Fruit fly (Drosophila melanogaster) whole organism, embryonic: ENCODE measurements around the gene Ilp4.
A peak's percentile ranks its signal among the peaks of the same experiment; 100 is the strongest.

ENCODE experiments used
- Atf6 ChIP-seq: fragments of 200-800 bp; sonication (Bioruptor generic); IDR thresholded peaks from 2 replicates; pipeline ENCODE4 v1.3.6; 2022; ENCODE audit warnings: missing biosample characterization, missing genetic modification characterization
- Awh ChIP-seq: fragments of 200-800 bp; sonication (Bioruptor generic); IDR thresholded peaks from 2 replicates; pipeline ENCODE4, ENCODE4 v1.3.6; 2022; ENCODE audit warnings: missing biosample characterization, missing genetic modification characterization
- Bgb ChIP-seq: fragments of 200-800 bp; sonication (Bioruptor generic); IDR thresholded peaks from 2 replicates; pipeline ENCODE4 v1.3.6; 2022; ENCODE audit warnings: missing biosample characterization, missing genetic modification characterization; ENCODE audit not compliant: partially characterized antibody
- C15 ChIP-seq: fragments of 200-800 bp; sonication (Bioruptor generic); IDR thresholded peaks from 3 replicates; pipeline ENCODE4 v1.3.6; 2022; ENCODE audit warnings: missing biosample characterization, missing genetic modification characterization
- CG10543 ChIP-seq: fragments of 200-800 bp; sonication (Bioruptor generic); optimal IDR thresholded peaks from 3 replicates; lab custom pipeline; 2017; ENCODE audit warnings: missing biosample characterization, mild to moderate bottlenecking, missing genetic modification characterization, moderate library complexity
- CG10959 ChIP-seq: fragments of 200-800 bp; sonication (Bioruptor generic); IDR thresholded peaks from 2 replicates; pipeline ENCODE4 v1.3.6; 2022; ENCODE audit warnings: missing biosample characterization, missing genetic modification characterization
- CG11560 ChIP-seq: fragments of 200-800 bp; sonication (Bioruptor generic); IDR thresholded peaks from 3 replicates; pipeline ENCODE4 v1.3.6; 2022; ENCODE audit warnings: missing biosample characterization, missing genetic modification characterization
- CG12219 ChIP-seq: fragments of 200-800 bp; sonication (Bioruptor generic); optimal IDR thresholded peaks from 3 replicates; lab custom pipeline; 2018; ENCODE audit warnings: missing biosample characterization, mild to moderate bottlenecking, missing genetic modification characterization
- CG14860 ChIP-seq: fragments of 200-800 bp; sonication (Bioruptor generic); IDR thresholded peaks from 3 replicates; pipeline ENCODE4 v1.3.6; 2022; ENCODE audit warnings: missing biosample characterization, missing genetic modification characterization; ENCODE audit not compliant: partially characterized antibody
- CG1603 ChIP-seq: fragments of 200-800 bp; sonication (Bioruptor generic); optimal IDR thresholded peaks from 2 replicates; lab custom pipeline; 2019; ENCODE audit warnings: missing biosample characterization, mild to moderate bottlenecking, missing genetic modification characterization, moderate library complexity
- CG17328 ChIP-seq: fragments of 200-800 bp; sonication (Bioruptor generic); IDR thresholded peaks from 2 replicates; pipeline ENCODE4 v1.3.6; 2022; ENCODE audit warnings: missing biosample characterization, missing genetic modification characterization
- CG17359 ChIP-seq: fragments of 200-800 bp; sonication (Bioruptor generic); optimal IDR thresholded peaks from 3 replicates; lab custom pipeline; 2018; ENCODE audit warnings: missing biosample characterization, mild to moderate bottlenecking, missing genetic modification characterization, moderate library complexity
- CG31365 ChIP-seq: fragments of 200-800 bp; sonication (Bioruptor generic); optimal IDR thresholded peaks from 2 replicates; lab custom pipeline; 2018; ENCODE audit warnings: missing biosample characterization, mild to moderate bottlenecking, missing genetic modification characterization
- CG31388 ChIP-seq: fragments of 200-800 bp; sonication (Bioruptor generic); optimal IDR thresholded peaks from 2 replicates; lab custom pipeline; 2016; ENCODE audit warnings: missing biosample characterization, missing genetic modification characterization
- CG31441 ChIP-seq: fragments of 200-800 bp; sonication (Bioruptor generic); IDR thresholded peaks from 2 replicates; pipeline ENCODE4 v1.3.6; 2022; ENCODE audit warnings: missing biosample characterization, missing genetic modification characterization
- CG3163 ChIP-seq: fragments of 200-800 bp; sonication (Bioruptor generic); optimal IDR thresholded peaks from 3 replicates; lab custom pipeline; 2016; ENCODE audit warnings: missing biosample characterization, missing genetic modification characterization
- CG34376 ChIP-seq: fragments of 200-800 bp; sonication (Bioruptor generic); optimal IDR thresholded peaks from 2 replicates; lab custom pipeline; 2018; ENCODE audit warnings: missing biosample characterization, mild to moderate bottlenecking, missing genetic modification characterization
- CG8290 ChIP-seq, 3 experiments: fragments of 200-800 bp; sonication (Bioruptor generic); optimal IDR thresholded peaks; 2 replicates each; lab custom pipeline; 2016 to 2019; ENCODE audit warnings: missing biosample characterization in 3 of 3, missing genetic modification characterization in 3 of 3, mild to moderate bottlenecking in 2 of 3, moderate library complexity in 1 of 3
- CG9215 ChIP-seq: fragments of 200-800 bp; sonication (Bioruptor generic); IDR thresholded peaks from 2 replicates; pipeline ENCODE4 v1.3.6; 2022; ENCODE audit warnings: missing biosample characterization, missing genetic modification characterization
- CTCF ChIP-seq: fragments of 200-800 bp; sonication (Bioruptor generic); optimal IDR thresholded peaks from 2 replicates; lab custom pipeline; 2017; ENCODE audit warnings: missing biosample characterization, mild to moderate bottlenecking, missing genetic modification characterization, moderate library complexity
- Dbx ChIP-seq: fragments of 200-800 bp; sonication (Bioruptor generic); IDR thresholded peaks from 3 replicates; pipeline ENCODE4 v1.3.6; 2022; ENCODE audit warnings: missing biosample characterization, missing genetic modification characterization
- Dp ChIP-seq: fragments of 200-800 bp; sonication (Bioruptor generic); optimal IDR thresholded peaks from 2 replicates; lab custom pipeline; 2018; ENCODE audit warnings: missing biosample characterization, mild to moderate bottlenecking, missing genetic modification characterization, moderate library complexity
- Ets97D ChIP-seq: fragments of 200-800 bp; sonication (Bioruptor generic); optimal IDR thresholded peaks from 3 replicates; lab custom pipeline; 2016; ENCODE audit warnings: missing biosample characterization, missing genetic modification characterization
- Fer1 ChIP-seq: fragments of 200-800 bp; sonication (Bioruptor generic); optimal IDR thresholded peaks from 2 replicates; lab custom pipeline; 2017; ENCODE audit warnings: missing biosample characterization, mild to moderate bottlenecking, missing genetic modification characterization
- Hey ChIP-seq: fragments of 200-800 bp; sonication (Bioruptor generic); optimal IDR thresholded peaks from 3 replicates; lab custom pipeline; 2018; ENCODE audit warnings: missing biosample characterization, mild to moderate bottlenecking, missing genetic modification characterization
- Hr39 ChIP-seq: fragments of >200 bp; optimal IDR thresholded peaks from 2 replicates; lab custom pipeline; 2017
- Meics ChIP-seq: fragments of 200-800 bp; sonication (Bioruptor generic); optimal IDR thresholded peaks from 2 replicates; lab custom pipeline; 2017; ENCODE audit warnings: missing biosample characterization, mild to moderate bottlenecking, missing genetic modification characterization
- Mes4 ChIP-seq: fragments of 200-800 bp; sonication (Bioruptor generic); optimal IDR thresholded peaks from 2 replicates; lab custom pipeline; 2016; ENCODE audit warnings: missing biosample characterization, missing genetic modification characterization
- PHDP ChIP-seq: fragments of 200-800 bp; sonication (Bioruptor generic); optimal IDR thresholded peaks from 3 replicates; lab custom pipeline; 2018; ENCODE audit warnings: missing biosample characterization, mild to moderate bottlenecking, missing genetic modification characterization, moderate library complexity
- Pdp1 ChIP-seq, 2 experiments: fragments of 200-800 bp; sonication (Bioruptor generic); optimal IDR thresholded peaks; 3 replicates each; lab custom pipeline; 2016; ENCODE audit warnings: missing biosample characterization in 2 of 2, missing genetic modification characterization in 2 of 2, mild to moderate bottlenecking in 1 of 2, moderate library complexity in 1 of 2
- Side ChIP-seq: fragments of 200-800 bp; sonication (Bioruptor generic); optimal IDR thresholded peaks from 2 replicates; lab custom pipeline; 2016; ENCODE audit warnings: missing biosample characterization, missing genetic modification characterization
- Tbp ChIP-seq: fragments of >200 bp; optimal IDR thresholded peaks from 2 replicates; lab custom pipeline; 2018; ENCODE audit warnings: missing biosample characterization, missing genetic modification characterization
- Xrp1 ChIP-seq: fragments of 200-800 bp; sonication (Bioruptor generic); IDR thresholded peaks from 2 replicates; pipeline ENCODE4 v1.3.6; 2022; ENCODE audit warnings: missing biosample characterization, missing genetic modification characterization
- bowl ChIP-seq: fragments of 200-800 bp; sonication (Bioruptor generic); IDR thresholded peaks from 2 replicates; pipeline ENCODE4 v1.3.6; 2022; ENCODE audit warnings: missing biosample characterization, missing genetic modification characterization
- caup ChIP-seq: fragments of 200-800 bp; sonication (Bioruptor generic); optimal IDR thresholded peaks from 3 replicates; lab custom pipeline; 2017; ENCODE audit warnings: missing biosample characterization, mild to moderate bottlenecking, missing genetic modification characterization, moderate library complexity; ENCODE audit not compliant: severe bottlenecking
- gcm2 ChIP-seq: fragments of 200-800 bp; sonication (Bioruptor generic); optimal IDR thresholded peaks from 2 replicates; lab custom pipeline; 2016; ENCODE audit warnings: missing biosample characterization, missing genetic modification characterization
- her ChIP-seq: fragments of 200-800 bp; sonication (Bioruptor generic); optimal IDR thresholded peaks from 2 replicates; lab custom pipeline; 2016; ENCODE audit warnings: missing biosample characterization, missing genetic modification characterization
- kay ChIP-seq: fragments of 200-800 bp; sonication (Bioruptor generic); optimal IDR thresholded peaks from 2 replicates; lab custom pipeline; 2016; ENCODE audit warnings: missing biosample characterization, missing genetic modification characterization
- lab ChIP-seq: fragments of 200-800 bp; sonication (Bioruptor generic); optimal IDR thresholded peaks from 3 replicates; lab custom pipeline; 2017; ENCODE audit warnings: missing biosample characterization, missing genetic modification characterization, mild to moderate bottlenecking, moderate library complexity, missing genetic modification reagents
- mld ChIP-seq: fragments of 200-800 bp; sonication (Bioruptor generic); IDR thresholded peaks from 3 replicates; pipeline ENCODE4 v1.3.6; 2022; ENCODE audit warnings: missing biosample characterization, missing genetic modification characterization; ENCODE audit not compliant: partially characterized antibody
- nau ChIP-seq: fragments of 200-800 bp; sonication (Bioruptor generic); optimal IDR thresholded peaks from 3 replicates; lab custom pipeline; 2017; ENCODE audit warnings: missing biosample characterization, mild to moderate bottlenecking, missing genetic modification characterization, missing genetic modification reagents
- odd ChIP-seq: fragments of 200-800 bp; sonication (Bioruptor generic); optimal IDR thresholded peaks from 2 replicates; lab custom pipeline; 2017; ENCODE audit warnings: missing biosample characterization, mild to moderate bottlenecking, missing genetic modification characterization
- pb ChIP-seq: fragments of 200-800 bp; sonication (Bioruptor generic); optimal IDR thresholded peaks from 3 replicates; lab custom pipeline; 2016; ENCODE audit warnings: missing biosample characterization, missing genetic modification characterization
- scrt ChIP-seq: fragments of 200-800 bp; sonication (Bioruptor generic); optimal IDR thresholded peaks from 2 replicates; lab custom pipeline; 2018; ENCODE audit warnings: missing biosample characterization, mild to moderate bottlenecking, missing genetic modification characterization, moderate library complexity
- slbo ChIP-seq: fragments of 200-800 bp; sonication (Bioruptor generic); IDR thresholded peaks from 2 replicates; pipeline ENCODE4 v1.3.6; 2022; ENCODE audit warnings: missing biosample characterization, missing genetic modification characterization
- ssp ChIP-seq: fragments of 200-800 bp; sonication (Bioruptor generic); IDR thresholded peaks from 2 replicates; pipeline ENCODE4 v1.3.6; 2022; ENCODE audit warnings: missing biosample characterization, missing genetic modification characterization
- sug ChIP-seq: fragments of 200-800 bp; optimal IDR thresholded peaks from 2 replicates; lab custom pipeline; 2019; ENCODE audit warnings: missing biosample characterization, mild to moderate bottlenecking, missing genetic modification characterization, moderate library complexity
- tap ChIP-seq: fragments of 200-800 bp; optimal IDR thresholded peaks from 3 replicates; lab custom pipeline; 2019; ENCODE audit warnings: missing biosample characterization, mild to moderate bottlenecking, missing genetic modification characterization, moderate library complexity
- usp ChIP-seq: fragments of >200 bp; optimal IDR thresholded peaks from 2 replicates; lab custom pipeline; 2017; ENCODE audit warnings: missing biosample characterization, missing genetic modification characterization
- z ChIP-seq: fragments of 200-800 bp; sonication (Bioruptor generic); IDR thresholded peaks from 3 replicates; pipeline ENCODE4 v1.3.6; 2022; ENCODE audit warnings: missing biosample characterization, missing genetic modification characterization

Gene Ilp4

dm6 chr3L:9762036-9762597 lies 41.9 kb downstream of the Ilp4 start (continued):
- TF ChIP-seq slbo (peak; percentile 28; the same call in 1 of the 2 replicates), Mes4 (GFP tag; lab: Kevin White, UChicago) (peak; percentile 26), pb (GFP tag; lab: Kevin White, UChicago) (peak; percentile 52), Tbp (GFP tag; lab: Kevin White, UChicago) (no peak), CG31365 (tag; lab: Kevin White, UChicago) (peak; percentile 24), sug (tag; lab: Kevin White, UChicago) (peak; percentile 30), z (GFP tag; lab: Robert Waterston, UW) (peak; percentile 97), bowl (no peak), her (GFP tag; lab: Kevin White, UChicago) (peak; percentile 34), tap (peak; percentile 8), CTCF (GFP tag; lab: Kevin White, UChicago) (peak; percentile 43), Xrp1 (0 out of 2 replicates have a peak, but pooled peaks have one; percentile 13), CG31388 (GFP tag; lab: Kevin White, UChicago) (no peak), Dp (GFP tag; lab: Kevin White, UChicago) (peak; percentile 8), Hr39 (no peak), CG17328 (GFP tag; lab: Robert Waterston, UW) (peak; percentile 50; the same call in 1 of the 2 replicates), CG12219 (GFP tag; lab: Kevin White, UChicago) (peak; percentile 30), CG11560 (no peak), Ets97D (GFP tag; lab: Kevin White, UChicago) (peak; percentile 89), CG31441 (GFP tag; lab: Robert Waterston, UW) (no peak), Awh (GFP tag; lab: Robert Waterston, UW) (peak; percentile 39; the same call in 1 of the 2 replicates), Bgb (GFP tag; lab: Robert Waterston, UW) (peak; percentile 56; the same call in 1 of the 2 replicates), Side (GFP tag; lab: Kevin White, UChicago) (no peak), odd (peak; percentile 37), mld (GFP tag; lab: Robert Waterston, UW) (no peak), gcm2 (GFP tag; lab: Kevin White, UChicago) (peak; percentile 4), C15 (GFP tag; lab: Robert Waterston, UW) (no peak), CG34376 (GFP tag; lab: Kevin White, UChicago) (peak; percentile 36), CG9215 (GFP tag; lab: Robert Waterston, UW) (no peak), CG10543 (GFP tag; lab: Kevin White, UChicago) (no peak), Meics (GFP tag; lab: Kevin White, UChicago) (peak; percentile 20), Dbx (GFP tag; lab: Robert Waterston, UW) (peak; percentile 38; the same call in 1 of the 3 replicates), Fer1 (GFP tag; lab: Kevin White, UChicago) (peak; percentile 25), CG8290 (GFP tag; optimal IDR thresholded peaks at IDR 0.05; lab: Kevin White, UChicago) (no peak), CG8290 (tag; optimal IDR thresholded peaks at IDR 0.05; lab: Kevin White, UChicago) (peak; percentile 46 to 68), kay (GFP tag; lab: Kevin White, UChicago) (peak; percentile 4), ssp (GFP tag; lab: Robert Waterston, UW) (no peak), usp (GFP tag; lab: Kevin White, UChicago) (no peak), Pdp1 (GFP tag; optimal IDR thresholded peaks at IDR 0.05; lab: Kevin White, UChicago) (peak in 1 of 2 experiments; percentile 61), Hey (tag; lab: Kevin White, UChicago) (no peak), scrt (GFP tag; lab: Kevin White, UChicago) (peak; percentile 82), caup (GFP tag; lab: Kevin White, UChicago) (peak; percentile 45), Atf6 (GFP tag; lab: Robert Waterston, UW) (peak; percentile 35; the same call in 1 of the 2 replicates), CG3163 (GFP tag; lab: Kevin White, UChicago) (peak; percentile 64), CG10959 (GFP tag; lab: Robert Waterston, UW) (peak; percentile 7; the same call in 1 of the 2 replicates), nau (GFP tag; lab: Kevin White, UChicago) (peak; percentile 29), CG14860 (GFP tag; lab: Robert Waterston, UW) (no peak), lab (GFP tag; lab: Kevin White, UChicago) (peak; percentile 80), CG17359 (peak; percentile 4), CG1603 (peak; percentile 10), PHDP (tag; lab: Kevin White, UChicago) (peak; percentile 47)
